Worm (Caenorhabditis elegans): ENCODE measurements around the gene C11D2.3.

DNA sequence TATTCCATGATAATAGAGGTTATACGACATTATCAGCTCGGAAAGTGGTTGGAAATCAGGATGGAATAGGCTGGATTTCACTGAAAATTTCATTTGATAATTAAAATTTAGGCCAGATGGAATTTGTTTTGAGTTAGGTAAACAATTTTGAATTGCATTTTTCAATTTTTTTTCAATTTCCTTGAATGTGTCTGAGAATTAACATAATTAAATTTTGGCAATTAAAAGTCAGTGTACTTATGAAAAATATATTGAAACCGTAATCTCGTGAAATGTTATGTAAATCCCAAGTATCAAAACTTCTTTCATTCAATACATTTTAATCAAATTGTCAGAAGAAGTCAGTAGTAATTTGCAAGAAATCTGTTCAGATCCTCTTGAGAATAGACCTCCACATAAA is 5.6 kb upstream of the C11D2.3 start:
- TF ChIP-seq mef-2 (tag; optimal IDR thresholded peaks at IDR 0.05) (no peak), skn-1 (tag; optimal IDR thresholded peaks at IDR 0.05) (no peak), lin-39 (tag; optimal IDR thresholded peaks at IDR 0.05) (no peak)

Measured in whole organism, L1 larva.